Fruit fly (Drosophila melanogaster) whole organism, prepupa: Measurements from ENCODE around the gene CG43707.
A peak's percentile ranks its signal among the peaks of the same experiment; 100 is the strongest.

Experiments
- CG10631 ChIP-seq: fragments of 200-800 bp; sonication (Bioruptor generic); optimal IDR thresholded peaks from 2 replicates; lab custom pipeline; 2016; ENCODE audit warnings: missing biosample characterization, missing genetic modification characterization
- CG10669 ChIP-seq: fragments of 200-800 bp; sonication (Bioruptor generic); optimal IDR thresholded peaks from 3 replicates; lab custom pipeline; 2018; ENCODE audit warnings: missing biosample characterization, mild to moderate bottlenecking, missing genetic modification characterization, moderate library complexity
- CG11294 ChIP-seq: fragments of 200-800 bp; sonication (Bioruptor generic); IDR thresholded peaks from 2 replicates; pipeline ENCODE4 v1.3.6; 2022; ENCODE audit warnings: missing biosample characterization, missing genetic modification characterization
- CG11762 ChIP-seq: fragments of 200-800 bp; sonication (Bioruptor generic); optimal IDR thresholded peaks from 3 replicates; lab custom pipeline; 2016; ENCODE audit warnings: missing biosample characterization, missing genetic modification characterization; ENCODE audit not compliant: insufficient read depth
- CG11902 ChIP-seq: fragments of 200-800 bp; sonication (Bioruptor generic); optimal IDR thresholded peaks from 3 replicates; lab custom pipeline; 2016; ENCODE audit warnings: missing biosample characterization, missing genetic modification characterization
- CG15336 ChIP-seq: fragments of 200-800 bp; sonication (Bioruptor generic); IDR thresholded peaks from 2 replicates; pipeline ENCODE4 v1.3.6; 2022; ENCODE audit warnings: missing biosample characterization, missing genetic modification characterization
- CG1621 ChIP-seq: fragments of 200-800 bp; sonication (Bioruptor generic); optimal IDR thresholded peaks from 3 replicates; lab custom pipeline; 2018; ENCODE audit warnings: missing biosample characterization, mild to moderate bottlenecking, missing genetic modification characterization
- CG3032 ChIP-seq: fragments of 200-800 bp; optimal IDR thresholded peaks from 2 replicates; lab custom pipeline; 2019; ENCODE audit warnings: missing biosample characterization, mild to moderate bottlenecking, missing genetic modification characterization, moderate library complexity
- CG31627 ChIP-seq: fragments of 200-800 bp; sonication (Bioruptor generic); optimal IDR thresholded peaks from 3 replicates; lab custom pipeline; 2016; ENCODE audit warnings: missing biosample characterization, missing genetic modification characterization
- CG32006 ChIP-seq: fragments of 200-800 bp; sonication (Bioruptor generic); optimal IDR thresholded peaks from 3 replicates; lab custom pipeline; 2017; ENCODE audit warnings: missing biosample characterization, mild to moderate bottlenecking, missing genetic modification characterization
- CG4318 ChIP-seq: fragments of 200-800 bp; sonication (Bioruptor generic); optimal IDR thresholded peaks from 3 replicates; lab custom pipeline; 2017; ENCODE audit warnings: missing biosample characterization, mild to moderate bottlenecking, missing genetic modification characterization
- CG6163 ChIP-seq: fragments of 200-800 bp; sonication (Bioruptor generic); IDR thresholded peaks from 3 replicates; pipeline ENCODE4 v1.3.6; 2022; ENCODE audit warnings: missing biosample characterization, missing genetic modification characterization
- CG6792 ChIP-seq: fragments of 200-800 bp; sonication (Bioruptor generic); optimal IDR thresholded peaks from 3 replicates; lab custom pipeline; 2016; ENCODE audit warnings: missing biosample characterization, missing genetic modification characterization
- CG6808 ChIP-seq: fragments of 200-800 bp; sonication (Bioruptor generic); optimal IDR thresholded peaks from 3 replicates; lab custom pipeline; 2017; ENCODE audit warnings: missing biosample characterization, missing genetic modification characterization, mild to moderate bottlenecking, moderate library complexity, missing genetic modification reagents
- CG7368 ChIP-seq: fragments of 200-800 bp; sonication (Bioruptor generic); optimal IDR thresholded peaks from 3 replicates; lab custom pipeline; 2016; ENCODE audit warnings: missing biosample characterization, missing genetic modification characterization
- CG8119 ChIP-seq: fragments of 200-800 bp; sonication (Bioruptor generic); IDR thresholded peaks from 3 replicates; pipeline ENCODE4 v1.3.6; 2022; ENCODE audit warnings: missing biosample characterization, missing genetic modification characterization
- Eip75B ChIP-seq: fragments of 200-800 bp; sonication (Bioruptor generic); optimal IDR thresholded peaks from 3 replicates; lab custom pipeline; 2016; ENCODE audit warnings: missing biosample characterization, missing genetic modification characterization
- Eip78C ChIP-seq: fragments of 200-800 bp; sonication (Bioruptor generic); peaks from one replicate; lab custom pipeline; 2016; ENCODE audit warnings: missing biosample characterization, missing genetic modification characterization
- Eip93F ChIP-seq: fragments of 200-800 bp; sonication (Bioruptor generic); optimal IDR thresholded peaks from 2 replicates; lab custom pipeline; 2016; ENCODE audit warnings: missing biosample characterization, mild to moderate bottlenecking, missing genetic modification characterization
- Ets21C ChIP-seq: fragments of 200-800 bp; sonication (Bioruptor generic); optimal IDR thresholded peaks from 3 replicates; lab custom pipeline; 2016; ENCODE audit warnings: missing biosample characterization, missing genetic modification characterization
- Ets96B ChIP-seq: fragments of 200-800 bp; optimal IDR thresholded peaks from 2 replicates; lab custom pipeline; 2019; ENCODE audit warnings: missing biosample characterization, mild to moderate bottlenecking, missing genetic modification characterization, moderate library complexity
- Gug ChIP-seq: fragments of 200-800 bp; sonication (Bioruptor generic); IDR thresholded peaks from 2 replicates; pipeline ENCODE4 v1.3.6; 2022; ENCODE audit warnings: missing biosample characterization, missing genetic modification characterization
- Hr38 ChIP-seq: sonication (Bioruptor generic); optimal IDR thresholded peaks from 2 replicates; lab custom pipeline; 2016; ENCODE audit warnings: missing biosample characterization, missing genetic modification characterization
- Hr39 ChIP-seq: fragments of 200-800 bp; sonication (Bioruptor generic); optimal IDR thresholded peaks from 2 replicates; lab custom pipeline; 2016; ENCODE audit warnings: missing biosample characterization, missing genetic modification characterization
- Hr4 ChIP-seq: fragments of 200-800 bp; sonication (Bioruptor generic); optimal IDR thresholded peaks from 3 replicates; lab custom pipeline; 2016; ENCODE audit warnings: missing biosample characterization, missing genetic modification characterization
- Lpt ChIP-seq: fragments of 200-800 bp; sonication (Bioruptor generic); optimal IDR thresholded peaks from 3 replicates; lab custom pipeline; 2016; ENCODE audit warnings: missing biosample characterization, missing genetic modification characterization
- Sox102F ChIP-seq: fragments of 200-800 bp; sonication (Bioruptor generic); optimal IDR thresholded peaks from 2 replicates; lab custom pipeline; 2016; ENCODE audit warnings: missing biosample characterization, mild to moderate bottlenecking, missing genetic modification characterization
- Sox14 ChIP-seq: fragments of 200-800 bp; sonication (Bioruptor generic); optimal IDR thresholded peaks from 3 replicates; lab custom pipeline; 2016; ENCODE audit warnings: missing biosample characterization, missing genetic modification characterization
- Sox15 ChIP-seq: fragments of 200-800 bp; sonication (Bioruptor generic); optimal IDR thresholded peaks from 3 replicates; lab custom pipeline; 2016; ENCODE audit warnings: missing biosample characterization, missing genetic modification characterization
- acj6 ChIP-seq: fragments of 200-800 bp; sonication (Bioruptor generic); optimal IDR thresholded peaks from 3 replicates; lab custom pipeline; 2016; ENCODE audit warnings: missing biosample characterization, missing genetic modification characterization
- dac ChIP-seq: fragments of 200-800 bp; sonication (Bioruptor generic); optimal IDR thresholded peaks from 2 replicates; lab custom pipeline; 2017; ENCODE audit warnings: missing biosample characterization, mild to moderate bottlenecking, missing genetic modification characterization
- eg ChIP-seq: fragments of 200-800 bp; sonication (Bioruptor generic); IDR thresholded peaks from 3 replicates; pipeline ENCODE4 v1.3.6; 2022; ENCODE audit warnings: missing biosample characterization, missing genetic modification characterization
- esn ChIP-seq: fragments of 200-800 bp; sonication (Bioruptor generic); optimal IDR thresholded peaks from 2 replicates; lab custom pipeline; 2016; ENCODE audit warnings: missing biosample characterization, mild to moderate bottlenecking, missing genetic modification characterization, moderate library complexity
- fd59A ChIP-seq: fragments of 200-800 bp; sonication (Bioruptor generic); optimal IDR thresholded peaks from 2 replicates; lab custom pipeline; 2017; ENCODE audit warnings: missing biosample characterization, mild to moderate bottlenecking, missing genetic modification characterization, missing genetic modification reagents
- fd85E ChIP-seq: fragments of 200-800 bp; sonication (Bioruptor generic); optimal IDR thresholded peaks from 3 replicates; lab custom pipeline; 2016; ENCODE audit warnings: missing biosample characterization, missing genetic modification characterization
- fkh ChIP-seq: fragments of 200-800 bp; sonication (Bioruptor generic); optimal IDR thresholded peaks from 3 replicates; lab custom pipeline; 2017; ENCODE audit warnings: missing biosample characterization, mild to moderate bottlenecking, missing genetic modification characterization, moderate library complexity
- lz ChIP-seq: fragments of 200-800 bp; sonication (Bioruptor generic); optimal IDR thresholded peaks from 3 replicates; lab custom pipeline; 2016; ENCODE audit warnings: missing biosample characterization, missing genetic modification characterization
- pdm3 ChIP-seq: fragments of 200-800 bp; sonication (Bioruptor generic); optimal IDR thresholded peaks from 3 replicates; lab custom pipeline; 2016; ENCODE audit warnings: missing biosample characterization, missing genetic modification characterization
- salr ChIP-seq, 2 experiments: fragments of 200-800 bp; sonication (Bioruptor generic); optimal IDR thresholded peaks; 3 replicates each; lab custom pipeline; 2016 to 2018; ENCODE audit warnings: missing biosample characterization in 2 of 2, missing genetic modification characterization in 2 of 2, mild to moderate bottlenecking in 1 of 2
- spab ChIP-seq: fragments of 200-800 bp; sonication (Bioruptor generic); optimal IDR thresholded peaks from 2 replicates; lab custom pipeline; 2017; ENCODE audit warnings: missing biosample characterization, mild to moderate bottlenecking, missing genetic modification characterization, missing genetic modification reagents
- ss ChIP-seq, 2 experiments: fragments of 200-800 bp; sonication (Bioruptor generic); optimal IDR thresholded peaks; 2 replicates in 1 of 2; 3 replicates in 1 of 2; lab custom pipeline; 2017 to 2018; ENCODE audit warnings: mild to moderate bottlenecking in 2 of 2, missing biosample characterization in 2 of 2, missing genetic modification characterization in 2 of 2, moderate library complexity in 1 of 2
- svp ChIP-seq: fragments of 200-800 bp; sonication (Bioruptor generic); peaks from one replicate; lab custom pipeline; 2016; ENCODE audit warnings: missing biosample characterization, missing genetic modification characterization
- topi ChIP-seq: fragments of 200-800 bp; sonication (Bioruptor generic); optimal IDR thresholded peaks from 3 replicates; lab custom pipeline; 2016; ENCODE audit warnings: missing biosample characterization, missing genetic modification characterization

The CG43707 gene

DNA sequence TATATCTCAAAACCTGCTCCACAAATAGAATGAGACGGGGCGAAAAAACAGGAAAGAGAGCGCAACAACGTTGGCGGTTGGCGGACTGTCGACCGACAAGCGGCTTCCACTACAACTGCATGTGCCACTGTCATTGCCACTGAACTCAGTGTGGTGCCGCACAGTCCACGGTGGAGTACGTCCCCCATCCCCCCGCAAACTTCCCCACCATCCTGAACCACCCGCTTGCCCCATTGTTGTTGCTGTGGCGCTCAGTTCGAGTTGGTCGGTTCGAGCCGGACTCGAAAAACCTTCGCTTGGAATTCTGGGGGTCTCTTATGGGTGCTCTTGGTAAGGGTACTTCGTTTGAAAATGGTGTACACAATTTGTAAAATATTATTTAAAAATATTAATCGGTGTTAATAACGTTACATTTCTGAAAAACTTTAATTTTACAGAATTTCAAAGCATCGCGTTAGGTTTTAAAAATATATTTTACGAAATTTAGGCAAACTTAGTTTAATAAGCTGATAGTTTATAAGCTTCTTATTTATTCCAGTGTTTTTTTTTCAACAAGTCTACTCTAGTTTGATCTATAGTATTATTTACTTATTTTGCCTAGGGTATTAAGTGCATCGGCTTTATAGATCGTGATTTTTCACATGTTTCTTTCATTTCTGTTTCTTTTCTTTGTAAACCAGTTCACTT lies 16.0 kb downstream of the CG43707 start (continued):
- TF ChIP-seq Sox102F (GFP tag; lab: Kevin White, UChicago) (peak; percentile 55), CG6163 (GFP tag; lab: Robert Waterston, UW) (peak; percentile 32; the same call in 1 of the 3 replicates), lz (peak; percentile 76), CG10669 (GFP tag; lab: Kevin White, UChicago) (peak; percentile 59), fd85E (GFP tag; lab: Kevin White, UChicago) (no peak), svp (GFP tag; lab: Kevin White, UChicago) (peak; percentile 91), fd59A (peak; percentile 53), topi (GFP tag; lab: Kevin White, UChicago) (peak; percentile 83), CG11762 (GFP tag; lab: Kevin White, UChicago) (peak; percentile 52)

dm6 chr2L:3773624-3773978 lies 16.5 kb downstream of the CG43707 start:
- TF ChIP-seq Eip75B (GFP tag; lab: Kevin White, UChicago): no peak
- TF ChIP-seq dac (GFP tag; lab: Kevin White, UChicago): no peak
- TF ChIP-seq Lpt (GFP tag; lab: Kevin White, UChicago): no peak
- TF ChIP-seq Hr38 (GFP tag; lab: Kevin White, UChicago): no peak
- no peak for TF ChIP-seq CG7368 (GFP tag; lab: Kevin White, UChicago)
- no peak for TF ChIP-seq topi (GFP tag; lab: Kevin White, UChicago)
- no peak for TF ChIP-seq CG11294 (GFP tag; lab: Robert Waterston, UW)
- no peak for TF ChIP-seq acj6 (GFP tag; lab: Kevin White, UChicago)
- TF ChIP-seq CG6163 (GFP tag; lab: Robert Waterston, UW): no peak
- no peak for TF ChIP-seq CG10669 (GFP tag; lab: Kevin White, UChicago)
- no peak for TF ChIP-seq CG11902 (GFP tag; lab: Kevin White, UChicago)
- TF ChIP-seq fd85E (GFP tag; lab: Kevin White, UChicago): no peak
- TF ChIP-seq CG31627 (GFP tag; lab: Kevin White, UChicago): no peak
- no peak for TF ChIP-seq Hr4 (GFP tag; lab: Kevin White, UChicago)
- TF ChIP-seq Gug: no peak
- TF ChIP-seq CG6808 (GFP tag; lab: Kevin White, UChicago): no peak
- no peak for TF ChIP-seq CG10631 (GFP tag; lab: Kevin White, UChicago)

DNA sequence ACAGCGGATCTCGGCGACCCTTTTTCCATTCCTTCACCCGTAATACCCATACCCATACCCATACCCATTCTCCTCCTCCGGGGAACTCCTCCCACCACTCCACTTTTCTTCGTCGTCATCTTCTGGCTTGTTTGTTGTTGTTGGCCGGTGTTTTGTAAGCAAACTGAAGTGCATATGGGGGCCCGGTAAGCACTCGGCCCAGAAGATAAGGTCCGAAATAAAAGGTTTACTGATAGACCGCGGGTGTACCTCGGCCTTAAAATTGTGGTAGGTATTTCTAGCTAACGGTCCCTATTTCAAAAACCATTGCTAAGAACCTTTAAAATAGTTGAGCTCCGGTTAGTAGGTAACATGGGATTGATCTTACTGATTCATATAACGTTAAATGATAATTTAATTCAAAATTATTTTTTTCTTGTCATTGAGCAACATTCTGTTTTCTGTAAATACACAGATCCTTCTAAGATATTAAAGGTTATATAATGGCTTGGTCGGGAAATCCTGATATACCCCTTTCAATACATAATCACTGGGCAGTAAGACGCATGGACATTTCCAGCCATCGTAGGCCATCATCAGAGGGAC lies 18.8 kb downstream of the CG43707 start:
- TF ChIP-seq svp (GFP tag; lab: Kevin White, UChicago): peak; percentile 77
- peak; percentile 91 for TF ChIP-seq Eip78C (GFP tag; lab: Kevin White, UChicago)
- TF ChIP-seq spab (GFP tag; lab: Kevin White, UChicago): peak; percentile 42
- peak; percentile 49 for TF ChIP-seq Hr39 (GFP tag; lab: Kevin White, UChicago)
- no peak for TF ChIP-seq CG7368 (GFP tag; lab: Kevin White, UChicago)
- peak; percentile 61 for TF ChIP-seq pdm3
- TF ChIP-seq Gug: no peak
- TF ChIP-seq Sox15 (GFP tag; lab: Kevin White, UChicago): peak; percentile 1
- peak; percentile 50 for TF ChIP-seq Sox102F (GFP tag; lab: Kevin White, UChicago)
- peak; percentile 18 for TF ChIP-seq CG6792 (GFP tag; lab: Kevin White, UChicago)
- TF ChIP-seq CG11762 (GFP tag; lab: Kevin White, UChicago): no peak
- peak; percentile 56 for TF ChIP-seq Ets96B (tag; lab: Kevin White, UChicago)
- no peak for TF ChIP-seq Hr38 (GFP tag; lab: Kevin White, UChicago)
- peak; percentile 33 for TF ChIP-seq CG11902 (GFP tag; lab: Kevin White, UChicago)
- TF ChIP-seq ss (GFP tag; optimal IDR thresholded peaks at IDR 0.05; lab: Kevin White, UChicago): no peak
- no peak for TF ChIP-seq Eip93F (GFP tag; lab: Kevin White, UChicago)
- TF ChIP-seq CG1621 (tag; lab: Kevin White, UChicago): peak; percentile 29
- TF ChIP-seq CG32006 (GFP tag; lab: Kevin White, UChicago): peak; percentile 50
- peak; percentile 45 for TF ChIP-seq CG3032 (tag; lab: Kevin White, UChicago)
- TF ChIP-seq CG31627 (GFP tag; lab: Kevin White, UChicago): peak; percentile 28
- TF ChIP-seq salr (GFP tag; optimal IDR thresholded peaks at IDR 0.05; lab: Kevin White, UChicago): no peak
- peak; percentile 55 for TF ChIP-seq CG8119 (GFP tag; lab: Robert Waterston, UW)
- peak; percentile 68 for TF ChIP-seq fkh (GFP tag; lab: Kevin White, UChicago)
- TF ChIP-seq CG15336 (GFP tag; lab: Robert Waterston, UW): no peak
- peak; percentile 13 for TF ChIP-seq CG4318 (GFP tag; lab: Kevin White, UChicago)
- TF ChIP-seq eg: no peak
- peak; percentile 41 for TF ChIP-seq esn (GFP tag; lab: Kevin White, UChicago)
- peak; percentile 29 for TF ChIP-seq Eip75B (GFP tag; lab: Kevin White, UChicago)
- peak; percentile 73 for TF ChIP-seq acj6 (GFP tag; lab: Kevin White, UChicago)
- TF ChIP-seq Ets21C: peak; percentile 27
- TF ChIP-seq Hr4 (GFP tag; lab: Kevin White, UChicago): peak; percentile 42
- peak; percentile 61 for TF ChIP-seq Sox14 (GFP tag; lab: Kevin White, UChicago)
- peak; percentile 41 for TF ChIP-seq CG10669 (GFP tag; lab: Kevin White, UChicago)
